Fruit fly (Drosophila melanogaster) whole organism, wandering third instar larva: ENCODE results near the gene shop.

Experiments used
- Hr78 ChIP-seq: fragments of >200 bp; optimal IDR thresholded peaks from 2 replicates; lab custom pipeline; 2017; ENCODE audit warnings: missing biosample characterization, missing genetic modification characterization
- Jra ChIP-seq: sonication (Bioruptor generic); optimal IDR thresholded peaks from 2 replicates; lab custom pipeline; 2016; ENCODE audit warnings: missing biosample characterization, missing genetic modification characterization
- N ChIP-seq: fragments of >200 bp; optimal IDR thresholded peaks from 2 replicates; lab custom pipeline; 2018; ENCODE audit warnings: missing biosample characterization, missing external identifiers, missing genetic modification characterization
- ey ChIP-seq: fragments of 200-800 bp; sonication (Bioruptor generic); optimal IDR thresholded peaks from 2 replicates; lab custom pipeline; 2016; ENCODE audit warnings: missing biosample characterization, missing genetic modification characterization
- foxo ChIP-seq, 2 experiments: fragments of 200-800 bp; sonication (Bioruptor generic); optimal IDR thresholded peaks; 2 replicates in 1 of 2; 3 replicates in 1 of 2; lab custom pipeline; 2016 to 2017; ENCODE audit warnings: missing biosample characterization in 2 of 2, missing genetic modification characterization in 2 of 2
- h ChIP-seq: fragments of 200-800 bp; sonication (Bioruptor generic); optimal IDR thresholded peaks from 3 replicates; lab custom pipeline; 2016; ENCODE audit warnings: missing biosample characterization, mild to moderate bottlenecking, missing genetic modification characterization
- psq ChIP-seq: fragments of 200-800 bp; sonication (Bioruptor generic); optimal IDR thresholded peaks from 3 replicates; lab custom pipeline; 2017; ENCODE audit warnings: missing biosample characterization, mild to moderate bottlenecking, missing genetic modification characterization, moderate library complexity

dm6 chrX:18837046-18837445 is 11.3 kb downstream of the shop start:
- no peak for TF ChIP-seq ey (GFP tag; lab: Kevin White, UChicago)
- TF ChIP-seq Jra (GFP tag; lab: Kevin White, UChicago) = no peak
- TF ChIP-seq Hr78 (GFP tag; lab: Kevin White, UChicago) = no peak
- TF ChIP-seq psq = no peak
- no peak for TF ChIP-seq foxo (GFP tag; optimal IDR thresholded peaks at IDR 0.05; lab: Kevin White, UChicago)
- TF ChIP-seq N (GFP tag; lab: Kevin White, UChicago) = no peak
- TF ChIP-seq h (GFP tag; lab: Kevin White, UChicago) = no peak
